Worm (Caenorhabditis elegans) whole organism, L1 larva: Measurements from ENCODE around the gene col-140.

Experiments
- egl-27 ChIP-seq, 2 experiments: fragments of 150-350 bp in 1 of 2; sonication (generic microtip); optimal IDR thresholded peaks; 3 replicates each; lab custom pipeline; 2017 to 2018; ENCODE audit warnings: missing biosample characterization in 2 of 2, missing genetic modification characterization in 2 of 2, missing genetic modification reagents in 2 of 2
- elt-3 ChIP-seq, 6 experiments: fragments of 150-350 bp in 1 of 6; sonication (generic microtip); optimal IDR thresholded peaks; 2 replicates each; lab custom pipeline; 2017 to 2018; ENCODE audit warnings: missing biosample characterization in 6 of 6, missing genetic modification characterization in 6 of 6, inconsistent platforms in 1 of 6
- hpl-2 ChIP-seq: fragments of 150-350 bp; optimal IDR thresholded peaks from 2 replicates; lab custom pipeline; 2014; ENCODE audit warnings: missing biosample characterization, missing genetic modification reagents, missing genetic modification characterization
- lin-13 ChIP-seq: fragments of 150-350 bp; optimal IDR thresholded peaks from 2 replicates; lab custom pipeline; 2014; ENCODE audit warnings: missing biosample characterization, missing genetic modification reagents, missing genetic modification characterization
- nhr-28 ChIP-seq: fragments of 150-350 bp; optimal IDR thresholded peaks from 2 replicates; lab custom pipeline; 2014; ENCODE audit warnings: missing biosample characterization, missing genetic modification characterization
- nhr-71 ChIP-seq: sonication (generic microtip); optimal IDR thresholded peaks from 2 replicates; lab custom pipeline; 2016; ENCODE audit warnings: mild to moderate bottlenecking, missing genetic modification characterization, moderate library complexity, missing compliant biosample characterization
- nhr-77 ChIP-seq: fragments of 150-350 bp; optimal IDR thresholded peaks from 2 replicates; lab custom pipeline; 2014; ENCODE audit warnings: missing biosample characterization, missing genetic modification characterization
- zip-4 ChIP-seq: fragments of 200-800 bp; sonication (Bioruptor generic); optimal IDR thresholded peaks from 2 replicates; lab custom pipeline; 2018; ENCODE audit warnings: mild to moderate bottlenecking, missing genetic modification characterization, moderate library complexity, missing compliant biosample characterization

DNA sequence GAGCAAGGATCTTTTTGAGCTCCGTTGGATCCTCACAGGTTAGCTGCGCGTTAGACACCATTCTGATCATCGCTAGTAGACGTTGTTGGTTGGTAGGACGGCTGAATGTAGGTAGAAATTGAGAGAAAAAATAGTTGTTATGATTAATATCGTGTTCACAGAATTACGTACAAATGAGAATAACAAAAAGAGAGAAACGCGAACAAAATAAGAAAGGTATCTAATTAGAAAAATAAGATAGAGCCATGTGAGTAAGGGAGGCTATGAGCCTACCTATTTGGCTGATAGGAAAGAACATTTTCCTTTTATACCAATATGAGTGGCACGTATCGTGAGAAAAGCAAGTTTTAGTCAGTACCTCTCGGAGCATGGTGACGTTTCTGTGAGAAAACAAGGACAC lies 47.1 kb upstream of the col-140 start, which contains the start of gene C04E6.8:
- TF ChIP-seq nhr-71 (tag; lab: Kevin White, UChicago) (no peak), nhr-28 (tag; lab: Kevin White, UChicago) (no peak), elt-3 (tag; optimal IDR thresholded peaks at IDR 0.05; lab: Kevin White, UChicago) (no peak), lin-13 (GFP tag; lab: Kevin White, UChicago) (no peak), zip-4 (GFP tag; lab: Kevin White, UChicago) (no peak), nhr-77 (tag; lab: Kevin White, UChicago) (no peak), hpl-2 (GFP tag; lab: Kevin White, UChicago) (no peak), egl-27 (tag; optimal IDR thresholded peaks at IDR 0.05; lab: Kevin White, UChicago) (no peak)
